Worm (Caenorhabditis elegans): Measurements from ENCODE around the gene Y38C1AA.1.

DNA sequence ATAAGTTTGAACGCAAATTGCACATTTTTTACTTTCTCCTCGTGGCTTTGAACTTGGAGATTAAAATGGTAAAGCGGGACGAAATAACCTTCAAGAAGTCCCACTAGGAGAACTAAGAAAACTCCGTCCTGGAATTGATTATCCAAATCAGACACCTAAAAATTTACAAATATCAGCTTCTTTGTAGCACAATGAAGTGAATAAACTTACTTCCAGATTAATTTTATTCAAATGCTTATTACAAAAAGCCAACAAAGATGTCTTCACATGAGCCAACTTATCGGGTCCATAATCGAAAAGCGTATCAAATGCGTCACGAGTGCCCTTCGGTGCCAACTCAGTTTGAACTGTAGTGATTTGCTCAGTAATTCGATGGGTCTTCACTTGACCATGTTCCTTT, 54.5 kb downstream of the Y38C1AA.1 start:
- TF ChIP-seq hmg-4 (GFP tag; optimal IDR thresholded peaks at IDR 0.05) (no peak), flt-1 (GFP tag; IDR thresholded peaks at IDR 0.05) (no peak), scrt-1 (GFP tag; IDR thresholded peaks at IDR 0.05) (no peak), B0310.2 (tag; optimal IDR thresholded peaks at IDR 0.05) (no peak)
